Fruit fly (Drosophila melanogaster) whole organism, embryonic: ENCODE results near the gene CSN5.
A peak's percentile ranks its signal among the peaks of the same experiment; 100 is the strongest.

Experiments
- CG17829 ChIP-seq: fragments of 200-800 bp; optimal IDR thresholded peaks from 2 replicates; lab custom pipeline; 2019; ENCODE audit warnings: missing biosample characterization, mild to moderate bottlenecking, missing genetic modification characterization, moderate library complexity
- CHES-1-like ChIP-seq: fragments of 200-800 bp; sonication (Bioruptor generic); optimal IDR thresholded peaks from 2 replicates; lab custom pipeline; 2016; ENCODE audit warnings: missing biosample characterization, missing genetic modification characterization
- fru ChIP-seq: fragments of >200 bp; optimal IDR thresholded peaks from 2 replicates; lab custom pipeline; 2017
- her ChIP-seq: fragments of 200-800 bp; sonication (Bioruptor generic); optimal IDR thresholded peaks from 2 replicates; lab custom pipeline; 2016; ENCODE audit warnings: missing biosample characterization, missing genetic modification characterization

DNA sequence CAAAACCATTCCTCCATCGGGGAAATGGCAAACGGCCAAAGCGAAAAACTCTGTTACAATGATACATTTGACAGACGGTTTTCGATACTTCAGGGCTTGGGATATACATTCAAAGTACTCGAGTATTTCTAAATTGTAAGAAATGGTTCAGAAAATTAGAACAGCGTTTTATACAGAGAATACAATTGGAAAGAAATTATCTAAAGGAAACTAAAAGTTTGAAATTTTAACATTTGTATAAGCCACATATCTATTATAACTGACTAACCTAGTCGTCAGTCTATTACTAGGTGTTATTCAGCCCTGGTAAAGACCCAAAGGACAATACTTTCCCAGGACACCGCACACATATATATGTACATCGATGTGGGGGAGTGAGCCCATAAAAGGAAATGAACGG, 6.6 kb downstream of the CSN5 start:
- TF ChIP-seq CHES-1-like (GFP tag; lab: Kevin White, UChicago) = no peak
- peak; percentile 29 for TF ChIP-seq CG17829 (tag; lab: Kevin White, UChicago)
- no peak for TF ChIP-seq her
- TF ChIP-seq fru (lab: Kevin White, UChicago) = no peak
